Fruit fly (Drosophila melanogaster) S2 (cell line): ENCODE data around the gene Jhbp1.

Experiments used
- CG8478 ChIP-seq: fragments of >200 bp; optimal IDR thresholded peaks from 2 replicates; lab custom pipeline; 2018
- CTCF ChIP-seq, 2 experiments: fragments of >200 bp; optimal IDR thresholded peaks; 2 replicates each; lab custom pipeline; 2018

DNA sequence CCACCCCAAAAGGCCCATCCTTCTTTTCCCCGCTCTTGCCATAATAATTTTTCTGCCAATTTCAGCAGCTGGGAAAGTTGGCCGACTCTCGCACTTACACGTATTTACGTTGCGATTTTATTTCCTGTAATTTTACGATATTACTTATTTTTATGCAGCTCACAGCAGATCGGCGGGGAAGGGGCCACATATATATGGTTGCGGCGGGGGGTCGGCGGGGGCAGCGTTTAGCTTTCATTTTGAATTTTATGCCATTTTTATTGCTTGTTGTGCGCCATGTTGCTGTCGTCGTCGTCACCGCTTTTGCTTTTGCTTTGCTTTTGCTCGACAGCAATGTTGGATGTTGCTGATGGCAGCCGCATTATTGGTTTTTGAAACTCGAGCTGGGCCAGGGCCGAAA lies 49.4 kb downstream of the Jhbp1 start:
- no peak for TF ChIP-seq CG8478 (lab: Kevin White, UChicago)
- TF ChIP-seq CTCF (optimal IDR thresholded peaks at IDR 0.05; lab: Kevin White, UChicago): no peak
